Worm (Caenorhabditis elegans): ENCODE data around the gene B0035.15.

- no peak for TF ChIP-seq blmp-1 (tag; optimal IDR thresholded peaks at IDR 0.05; ENCODE audit: insufficient read depth)
- no peak for TF ChIP-seq unc-55 (GFP tag; optimal IDR thresholded peaks at IDR 0.05)
- no peak for TF ChIP-seq nhr-10 (tag; optimal IDR thresholded peaks at IDR 0.05)
- no peak for TF ChIP-seq mdl-1 (tag; optimal IDR thresholded peaks at IDR 0.05)
- TF ChIP-seq zag-1 (tag; optimal IDR thresholded peaks at IDR 0.05) = no peak
- no peak for TF ChIP-seq lin-13 (GFP tag; optimal IDR thresholded peaks at IDR 0.05)
These were observed 22.0 kb downstream of the B0035.15 start for ce11 chrIV:11276026-11276425.

Data from whole organism, L2 larva.